Worm (Caenorhabditis elegans): ENCODE results near the gene F32B6.4.

DNA sequence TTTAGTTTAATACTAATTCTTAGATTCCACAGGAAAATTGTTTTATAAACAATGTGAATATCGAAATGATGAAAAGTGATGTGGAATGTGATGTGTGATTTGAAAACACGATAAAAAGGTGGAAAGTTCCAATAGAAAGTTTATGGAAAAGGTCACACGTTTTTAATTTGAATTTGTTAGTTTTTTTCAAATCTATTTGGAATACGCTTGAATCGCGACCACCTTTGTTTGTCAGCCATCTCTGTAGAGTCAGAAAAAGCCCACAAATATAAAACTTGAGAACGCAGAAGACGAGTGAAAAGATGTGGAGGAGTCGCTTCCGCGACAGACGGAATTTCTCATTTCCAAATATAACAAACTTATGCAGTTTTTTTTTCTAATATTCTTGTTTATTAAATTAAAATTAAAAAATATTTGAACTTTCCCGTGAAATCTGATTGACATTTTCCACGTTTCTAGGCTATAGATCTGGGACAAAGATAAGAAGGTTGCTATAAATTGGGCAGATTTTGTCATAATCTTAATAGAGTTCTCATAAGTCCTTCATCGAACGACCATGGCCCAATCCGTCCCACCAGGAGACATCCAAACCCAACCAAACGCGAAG lies 50.8 kb downstream of the F32B6.4 start, which contains the start of the genes kin-24 and msp-56:
- TF ChIP-seq ceh-82 (tag; optimal IDR thresholded peaks at IDR 0.05): no peak
- no peak for TF ChIP-seq ztf-11 (tag; optimal IDR thresholded peaks at IDR 0.05)
- no peak for TF ChIP-seq elt-3 (tag; optimal IDR thresholded peaks at IDR 0.05)
- TF ChIP-seq aly-2 (tag; optimal IDR thresholded peaks at IDR 0.05): no peak
- TF ChIP-seq sma-3 (GFP tag; optimal IDR thresholded peaks at IDR 0.05): no peak
- no peak for TF ChIP-seq fos-1 (tag; optimal IDR thresholded peaks at IDR 0.05)
- TF ChIP-seq unc-62 (GFP tag; optimal IDR thresholded peaks at IDR 0.05): no peak
- no peak for TF ChIP-seq lin-39 (tag; optimal IDR thresholded peaks at IDR 0.05)
- no peak for TF ChIP-seq skn-1 (tag; optimal IDR thresholded peaks at IDR 0.05)
- no peak for TF ChIP-seq nhr-25 (tag; optimal IDR thresholded peaks at IDR 0.05)
